Fruit fly (Drosophila melanogaster) whole organism, embryonic: Measurements from ENCODE around the gene CG12948.

Experiments
- Aef1 ChIP-seq: fragments of 200-800 bp; sonication (Bioruptor generic); IDR thresholded peaks from 3 replicates; pipeline ENCODE4 v1.3.6; 2022; ENCODE audit warnings: missing biosample characterization, missing genetic modification characterization
- Atf6 ChIP-seq: fragments of 200-800 bp; sonication (Bioruptor generic); IDR thresholded peaks from 2 replicates; pipeline ENCODE4 v1.3.6; 2022; ENCODE audit warnings: missing biosample characterization, missing genetic modification characterization
- CG10366 ChIP-seq: fragments of 200-800 bp; sonication (Bioruptor generic); IDR thresholded peaks from 2 replicates; pipeline ENCODE4 v1.3.6; 2022; ENCODE audit warnings: missing biosample characterization, missing genetic modification characterization
- CG10543 ChIP-seq: fragments of 200-800 bp; sonication (Bioruptor generic); optimal IDR thresholded peaks from 3 replicates; lab custom pipeline; 2017; ENCODE audit warnings: missing biosample characterization, mild to moderate bottlenecking, missing genetic modification characterization, moderate library complexity
- CG10959 ChIP-seq: fragments of 200-800 bp; sonication (Bioruptor generic); IDR thresholded peaks from 2 replicates; pipeline ENCODE4 v1.3.6; 2022; ENCODE audit warnings: missing biosample characterization, missing genetic modification characterization
- CG11093 ChIP-seq: fragments of 200-800 bp; sonication (Bioruptor generic); IDR thresholded peaks from 3 replicates; pipeline ENCODE4 v1.3.6; 2022; ENCODE audit warnings: missing biosample characterization, missing genetic modification characterization
- CG11398 ChIP-seq: fragments of 200-800 bp; sonication (Bioruptor generic); optimal IDR thresholded peaks from 2 replicates; lab custom pipeline; 2016; ENCODE audit warnings: missing biosample characterization, missing genetic modification characterization
- CG12104 ChIP-seq: fragments of 200-800 bp; sonication (Bioruptor generic); optimal IDR thresholded peaks from 3 replicates; lab custom pipeline; 2016; ENCODE audit warnings: missing biosample characterization, missing genetic modification characterization
- CG13287 ChIP-seq: fragments of 200-800 bp; sonication (Bioruptor generic); IDR thresholded peaks from 2 replicates; pipeline ENCODE4 v1.3.6; 2022; ENCODE audit warnings: missing biosample characterization, missing genetic modification characterization; ENCODE audit not compliant: partially characterized antibody
- CG14667 ChIP-seq: fragments of 200-800 bp; sonication (Bioruptor generic); IDR thresholded peaks from 2 replicates; pipeline ENCODE4 v1.3.6; 2022; ENCODE audit warnings: missing biosample characterization, missing genetic modification characterization
- CG14710 ChIP-seq: fragments of 200-800 bp; sonication (Bioruptor generic); optimal IDR thresholded peaks from 3 replicates; lab custom pipeline; 2019; ENCODE audit warnings: missing biosample characterization, mild to moderate bottlenecking, missing genetic modification characterization, moderate library complexity
- CG15601 ChIP-seq: fragments of 200-800 bp; sonication (Bioruptor generic); optimal IDR thresholded peaks from 3 replicates; lab custom pipeline; 2019; ENCODE audit warnings: missing biosample characterization, mild to moderate bottlenecking, missing genetic modification characterization, moderate library complexity
- CG15696 ChIP-seq: fragments of 200-800 bp; sonication (Bioruptor generic); optimal IDR thresholded peaks from 2 replicates; lab custom pipeline; 2019; ENCODE audit warnings: missing biosample characterization, mild to moderate bottlenecking, missing genetic modification characterization, moderate library complexity
- CG16813 ChIP-seq: fragments of 200-800 bp; sonication (Bioruptor generic); IDR thresholded peaks from 3 replicates; pipeline ENCODE4 v1.3.6; 2022; ENCODE audit warnings: missing biosample characterization, missing genetic modification characterization; ENCODE audit not compliant: partially characterized antibody
- CG17829 ChIP-seq: fragments of 200-800 bp; optimal IDR thresholded peaks from 2 replicates; lab custom pipeline; 2019; ENCODE audit warnings: missing biosample characterization, mild to moderate bottlenecking, missing genetic modification characterization, moderate library complexity
- CG1792 ChIP-seq: fragments of 200-800 bp; sonication (Bioruptor generic); optimal IDR thresholded peaks from 2 replicates; lab custom pipeline; 2016; ENCODE audit warnings: missing biosample characterization, missing genetic modification characterization
- CG18262 ChIP-seq: fragments of 200-800 bp; optimal IDR thresholded peaks from 3 replicates; lab custom pipeline; 2019; ENCODE audit warnings: missing biosample characterization, mild to moderate bottlenecking, missing genetic modification characterization, moderate library complexity
- CG2889 ChIP-seq: fragments of 200-800 bp; sonication (Bioruptor generic); IDR thresholded peaks from 3 replicates; pipeline ENCODE4 v1.3.6; 2022; ENCODE audit warnings: missing biosample characterization, missing genetic modification characterization
- CG3281 ChIP-seq: fragments of 200-800 bp; sonication (Bioruptor generic); optimal IDR thresholded peaks from 3 replicates; lab custom pipeline; 2017; ENCODE audit warnings: missing biosample characterization, mild to moderate bottlenecking, missing genetic modification characterization
- CG4404 ChIP-seq: fragments of 200-800 bp; sonication (Bioruptor generic); IDR thresholded peaks from 2 replicates; pipeline ENCODE4 v1.3.6; 2022; ENCODE audit warnings: missing biosample characterization, missing genetic modification characterization
- CG4424 ChIP-seq: fragments of 200-800 bp; sonication (Bioruptor generic); optimal IDR thresholded peaks from 3 replicates; lab custom pipeline; 2016; ENCODE audit warnings: missing biosample characterization, missing genetic modification characterization
- CG6791 ChIP-seq: fragments of 200-800 bp; sonication (Bioruptor generic); IDR thresholded peaks from 3 replicates; pipeline ENCODE4 v1.3.6; 2022; ENCODE audit warnings: missing biosample characterization, missing genetic modification characterization; ENCODE audit not compliant: partially characterized antibody
- CG9437 ChIP-seq: fragments of 200-800 bp; sonication (Bioruptor generic); optimal IDR thresholded peaks from 2 replicates; lab custom pipeline; 2018; ENCODE audit warnings: missing biosample characterization, mild to moderate bottlenecking, missing genetic modification characterization
- Dad ChIP-seq: fragments of 200-800 bp; sonication (Bioruptor generic); optimal IDR thresholded peaks from 3 replicates; lab custom pipeline; 2016; ENCODE audit warnings: missing biosample characterization, missing genetic modification characterization
- Dip3 ChIP-seq: fragments of 200-800 bp; sonication (Bioruptor generic); optimal IDR thresholded peaks from 3 replicates; lab custom pipeline; 2016; ENCODE audit warnings: missing biosample characterization, missing genetic modification characterization
- Doc3 ChIP-seq: fragments of 200-800 bp; sonication (Bioruptor generic); IDR thresholded peaks from 3 replicates; pipeline ENCODE4 v1.3.6; 2022; ENCODE audit warnings: missing biosample characterization, missing genetic modification characterization; ENCODE audit not compliant: partially characterized antibody
- HmgD ChIP-seq: fragments of 200-800 bp; sonication (Bioruptor generic); optimal IDR thresholded peaks from 3 replicates; lab custom pipeline; 2016; ENCODE audit warnings: missing biosample characterization, missing genetic modification characterization
- HmgZ ChIP-seq: fragments of 200-800 bp; sonication (Bioruptor generic); optimal IDR thresholded peaks from 2 replicates; lab custom pipeline; 2018; ENCODE audit warnings: missing biosample characterization, mild to moderate bottlenecking, missing genetic modification characterization
- Hr3 ChIP-seq: fragments of 200-800 bp; sonication (Bioruptor generic); optimal IDR thresholded peaks from 3 replicates; lab custom pipeline; 2016; ENCODE audit warnings: missing biosample characterization, missing genetic modification characterization
- Nf-YA ChIP-seq: fragments of 200-800 bp; sonication (Bioruptor generic); IDR thresholded peaks from 2 replicates; pipeline ENCODE4 v1.3.6; 2022; ENCODE audit warnings: missing biosample characterization, missing genetic modification characterization
- Rfx ChIP-seq: fragments of 200-800 bp; sonication (Bioruptor generic); IDR thresholded peaks from 2 replicates; pipeline ENCODE4 v1.3.6; 2022; ENCODE audit warnings: missing biosample characterization, missing genetic modification characterization
- Taf1 ChIP-seq: fragments of 200-800 bp; sonication (Bioruptor generic); IDR thresholded peaks from 2 replicates; pipeline ENCODE4 v1.3.6; 2022; ENCODE audit warnings: missing biosample characterization, missing genetic modification characterization
- Trl ChIP-seq, 3 experiments: fragments of >200 bp in 2 of 3; fragments of 200-800 bp in 1 of 3; sonication (Bioruptor generic) in 1 of 3; optimal IDR thresholded peaks; 2 replicates in 1 of 3; 3 replicates in 2 of 3; lab custom pipeline; 2016 to 2017; ENCODE audit warnings: missing biosample characterization in 1 of 3, missing genetic modification characterization in 1 of 3
- YL-1 ChIP-seq: fragments of 200-800 bp; sonication (Bioruptor generic); optimal IDR thresholded peaks from 3 replicates; lab custom pipeline; 2017; ENCODE audit warnings: missing biosample characterization, mild to moderate bottlenecking, missing genetic modification characterization
- dysf ChIP-seq: fragments of 200-800 bp; sonication (Bioruptor generic); IDR thresholded peaks from 3 replicates; pipeline ENCODE4 v1.3.6; 2022; ENCODE audit warnings: missing biosample characterization, missing genetic modification characterization
- eve ChIP-seq, 2 experiments: fragments of >200 bp; optimal IDR thresholded peaks; 2 replicates each; lab custom pipeline; 2017; ENCODE audit warnings: missing biosample characterization in 2 of 2, missing genetic modification characterization in 2 of 2
- fd96Cb ChIP-seq: fragments of 200-800 bp; sonication (Bioruptor generic); optimal IDR thresholded peaks from 2 replicates; lab custom pipeline; 2018; ENCODE audit warnings: missing biosample characterization, mild to moderate bottlenecking, missing genetic modification characterization, moderate library complexity
- grau ChIP-seq: fragments of 200-800 bp; optimal IDR thresholded peaks from 3 replicates; lab custom pipeline; 2019; ENCODE audit warnings: missing biosample characterization, mild to moderate bottlenecking, missing genetic modification characterization, moderate library complexity
- ind ChIP-seq: fragments of 200-800 bp; sonication (Bioruptor generic); optimal IDR thresholded peaks from 3 replicates; lab custom pipeline; 2016; ENCODE audit warnings: missing biosample characterization, missing genetic modification characterization
- jumu ChIP-seq: fragments of 200-800 bp; sonication (Bioruptor generic); optimal IDR thresholded peaks from 3 replicates; lab custom pipeline; 2016; ENCODE audit warnings: missing biosample characterization, missing genetic modification characterization
- lab ChIP-seq: fragments of 200-800 bp; sonication (Bioruptor generic); optimal IDR thresholded peaks from 3 replicates; lab custom pipeline; 2017; ENCODE audit warnings: missing biosample characterization, missing genetic modification characterization, mild to moderate bottlenecking, moderate library complexity, missing genetic modification reagents
- lola ChIP-seq, 3 experiments: fragments of >200 bp in 2 of 3; fragments of 200-800 bp in 1 of 3; sonication (Bioruptor generic) in 1 of 3; optimal IDR thresholded peaks; 2 replicates each; lab custom pipeline; 2017 to 2019; ENCODE audit warnings: missing biosample characterization in 3 of 3, missing genetic modification characterization in 3 of 3, mild to moderate bottlenecking in 1 of 3, moderate library complexity in 1 of 3
- nom ChIP-seq: fragments of 200-800 bp; sonication (Bioruptor generic); optimal IDR thresholded peaks from 2 replicates; lab custom pipeline; 2017; ENCODE audit warnings: missing biosample characterization, missing genetic modification characterization, mild to moderate bottlenecking, moderate library complexity, missing genetic modification reagents
- peb ChIP-seq: fragments of 200-800 bp; sonication (Bioruptor generic); IDR thresholded peaks from 2 replicates; pipeline ENCODE4 v1.3.6; 2022; ENCODE audit warnings: missing biosample characterization, missing genetic modification characterization
- phol ChIP-seq: fragments of 200-800 bp; sonication (Bioruptor generic); optimal IDR thresholded peaks from 3 replicates; lab custom pipeline; 2018; ENCODE audit warnings: missing biosample characterization, mild to moderate bottlenecking, missing genetic modification characterization, moderate library complexity
- pnt ChIP-seq: fragments of 200-800 bp; sonication (Bioruptor generic); optimal IDR thresholded peaks from 3 replicates; lab custom pipeline; 2016; ENCODE audit warnings: missing biosample characterization, missing genetic modification characterization
- pzg ChIP-seq: fragments of 200-800 bp; sonication (Bioruptor generic); optimal IDR thresholded peaks from 3 replicates; lab custom pipeline; 2018; ENCODE audit warnings: missing biosample characterization, mild to moderate bottlenecking, missing genetic modification characterization, moderate library complexity
- slou ChIP-seq: fragments of 200-800 bp; sonication (Bioruptor generic); optimal IDR thresholded peaks from 3 replicates; lab custom pipeline; 2016; ENCODE audit warnings: missing biosample characterization, missing genetic modification characterization
- vfl ChIP-seq: fragments of 200-800 bp; sonication (Bioruptor generic); optimal IDR thresholded peaks from 2 replicates; lab custom pipeline; 2016; ENCODE audit warnings: missing biosample characterization, missing genetic modification characterization

Gene CG12948

DNA sequence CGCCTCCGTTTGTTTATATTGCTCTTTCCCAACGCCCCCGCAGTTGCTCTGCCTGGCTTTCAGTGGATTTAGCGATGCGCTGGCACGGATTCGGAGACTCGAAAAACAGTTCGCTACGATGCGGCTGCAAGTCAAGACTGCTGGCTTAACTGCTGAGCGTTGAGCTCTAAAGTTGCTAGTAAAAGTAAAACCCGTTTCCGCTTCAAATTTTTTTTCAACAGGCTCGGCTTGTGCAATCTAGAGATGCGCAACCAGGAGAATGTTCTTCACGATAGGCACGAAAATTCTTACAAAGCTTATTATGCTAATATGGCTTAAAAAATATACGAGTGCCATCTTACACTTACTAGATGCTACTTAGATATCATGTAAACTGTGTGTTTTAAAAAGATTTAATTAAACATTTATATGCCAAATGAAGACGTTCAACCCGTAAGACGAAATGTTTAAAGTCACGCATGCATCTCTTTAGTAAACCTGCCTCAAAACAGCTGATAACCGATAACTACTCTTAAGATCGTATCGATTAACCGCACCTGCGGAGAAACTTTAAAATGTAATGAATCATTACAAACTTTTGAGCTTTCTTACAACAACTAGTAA lies at the start of gene CG12948 (continued):
- TF ChIP-seq CG14710 (tag; lab: Kevin White, UChicago) = peak; percentile 48
- peak; percentile 53 for TF ChIP-seq Dad
- TF ChIP-seq CG18262 (tag; lab: Kevin White, UChicago) = peak; percentile 52
- TF ChIP-seq CG15601 (tag; lab: Kevin White, UChicago) = no peak
- TF ChIP-seq Atf6 (GFP tag; lab: Robert Waterston, UW) = peak; percentile 31; the same call in 1 of the 2 replicates
- TF ChIP-seq CG10959 = no peak
- TF ChIP-seq Dip3 (GFP tag; lab: Kevin White, UChicago) = peak; percentile 45
- 0 out of 2 replicates have a peak, but pooled peaks have one; percentile 28 for TF ChIP-seq CG4404 (GFP tag; lab: Robert Waterston, UW)
- TF ChIP-seq lab (GFP tag; lab: Kevin White, UChicago) = no peak
- TF ChIP-seq nom = peak; percentile 65
- TF ChIP-seq YL-1 = peak; percentile 45
- TF ChIP-seq slou (GFP tag; lab: Kevin White, UChicago) = no peak
- TF ChIP-seq HmgZ (tag; lab: Kevin White, UChicago) = peak; percentile 63
- TF ChIP-seq vfl (GFP tag; lab: Kevin White, UChicago) = peak; percentile 39
- peak; percentile 62 for TF ChIP-seq CG10543 (GFP tag; lab: Kevin White, UChicago)
- no peak for TF ChIP-seq CG14667
- TF ChIP-seq Hr3 (GFP tag; lab: Kevin White, UChicago) = peak; percentile 22
- no peak for TF ChIP-seq CG2889 (GFP tag; lab: Robert Waterston, UW)
- TF ChIP-seq phol (tag; lab: Kevin White, UChicago) = peak; percentile 45
- TF ChIP-seq Aef1 (GFP tag; lab: Robert Waterston, UW) = no peak
- TF ChIP-seq CG6791 (GFP tag; lab: Robert Waterston, UW) = peak; percentile 72
- TF ChIP-seq CG17829 (tag; lab: Kevin White, UChicago) = peak; percentile 57
- TF ChIP-seq Trl (optimal IDR thresholded peaks at IDR 0.05; lab: Kevin White, UChicago) = no peak
- peak; percentile 52 for TF ChIP-seq Trl (GFP tag; optimal IDR thresholded peaks at IDR 0.05; lab: Kevin White, UChicago)
- peak; percentile 11; the same call in 1 of the 2 replicates for TF ChIP-seq CG10366
- TF ChIP-seq Taf1 = 0 out of 2 replicates have a peak, but pooled peaks have one; percentile 15
- peak; percentile 45 for TF ChIP-seq ind (GFP tag; lab: Kevin White, UChicago)
- TF ChIP-seq dysf = peak; percentile 67; the same call in 2 of the 3 replicates
- peak; percentile 71 for TF ChIP-seq CG3281
- TF ChIP-seq jumu (GFP tag; lab: Kevin White, UChicago) = peak; percentile 10
- TF ChIP-seq grau (tag; lab: Kevin White, UChicago) = peak; percentile 67
- TF ChIP-seq lola (GFP tag; optimal IDR thresholded peaks at IDR 0.05; lab: Kevin White, UChicago) = peak in 1 of 3 experiments; percentile 63
- no peak for TF ChIP-seq peb
- TF ChIP-seq Rfx (GFP tag; lab: Robert Waterston, UW) = peak; percentile 63
- TF ChIP-seq pnt (GFP tag; lab: Kevin White, UChicago) = peak; percentile 25
- TF ChIP-seq eve (GFP tag; optimal IDR thresholded peaks at IDR 0.05; lab: Kevin White, UChicago) = no peak
- peak; percentile 89 for TF ChIP-seq CG16813 (GFP tag; lab: Robert Waterston, UW)
- TF ChIP-seq CG11093 (GFP tag; lab: Robert Waterston, UW) = 0 out of 3 replicates have a peak, but pooled peaks have one; percentile 27
- TF ChIP-seq fd96Cb = peak; percentile 3
- peak; percentile 4 for TF ChIP-seq CG12104 (GFP tag; lab: Kevin White, UChicago)
- TF ChIP-seq Doc3 (GFP tag; lab: Robert Waterston, UW) = peak; percentile 98
- peak; percentile 57 for TF ChIP-seq CG15696 (tag; lab: Kevin White, UChicago)
- peak; percentile 96 for TF ChIP-seq CG13287 (GFP tag; lab: Robert Waterston, UW)
- TF ChIP-seq HmgD (GFP tag; lab: Kevin White, UChicago) = peak; percentile 21
- peak; percentile 54 for TF ChIP-seq CG4424 (GFP tag; lab: Kevin White, UChicago)
- peak; percentile 23 for TF ChIP-seq pzg (GFP tag; lab: Kevin White, UChicago)
- peak; percentile 16 for TF ChIP-seq CG1792 (GFP tag; lab: Kevin White, UChicago)
- TF ChIP-seq CG11398 (GFP tag; lab: Kevin White, UChicago) = no peak
- peak; percentile 30 for TF ChIP-seq CG9437 (GFP tag; lab: Kevin White, UChicago)
- TF ChIP-seq Nf-YA (GFP tag; lab: Robert Waterston, UW) = no peak
